Worm (Caenorhabditis elegans) whole organism, early embryonic: ENCODE data around the gene sea-2.

ENCODE experiments used
- B0310.2 ChIP-seq: sonication (generic microtip); optimal IDR thresholded peaks from 2 replicates; lab custom pipeline; 2016; ENCODE audit warnings: mild to moderate bottlenecking, missing genetic modification characterization, missing compliant biosample characterization
- ama-1 ChIP-seq: fragments of 150-350 bp; optimal IDR thresholded peaks from 2 replicates; lab custom pipeline; 2014
- flt-1 ChIP-seq: fragments of 200-800 bp; sonication (Bioruptor generic); IDR thresholded peaks from 2 replicates; pipeline ENCODE4 v1.3.6; 2022; ENCODE audit warnings: missing genetic modification characterization, missing compliant biosample characterization
- hmg-4 ChIP-seq: fragments of 200-800 bp; sonication (Bioruptor generic); optimal IDR thresholded peaks from 2 replicates; lab custom pipeline; 2018; ENCODE audit warnings: mild to moderate bottlenecking, missing genetic modification characterization, missing compliant biosample characterization
- hnd-1 ChIP-seq: sonication (generic microtip); optimal IDR thresholded peaks from 2 replicates; lab custom pipeline; 2016; ENCODE audit warnings: missing genetic modification characterization, missing compliant biosample characterization
- scrt-1 ChIP-seq: fragments of 200-800 bp; sonication (Bioruptor generic); IDR thresholded peaks from 2 replicates; pipeline ENCODE4 v1.3.6; 2022; ENCODE audit warnings: missing genetic modification characterization, missing compliant biosample characterization
- tra-4 ChIP-seq: sonication (generic microtip); optimal IDR thresholded peaks from 2 replicates; lab custom pipeline; 2017; ENCODE audit warnings: missing genetic modification characterization, missing compliant biosample characterization

DNA sequence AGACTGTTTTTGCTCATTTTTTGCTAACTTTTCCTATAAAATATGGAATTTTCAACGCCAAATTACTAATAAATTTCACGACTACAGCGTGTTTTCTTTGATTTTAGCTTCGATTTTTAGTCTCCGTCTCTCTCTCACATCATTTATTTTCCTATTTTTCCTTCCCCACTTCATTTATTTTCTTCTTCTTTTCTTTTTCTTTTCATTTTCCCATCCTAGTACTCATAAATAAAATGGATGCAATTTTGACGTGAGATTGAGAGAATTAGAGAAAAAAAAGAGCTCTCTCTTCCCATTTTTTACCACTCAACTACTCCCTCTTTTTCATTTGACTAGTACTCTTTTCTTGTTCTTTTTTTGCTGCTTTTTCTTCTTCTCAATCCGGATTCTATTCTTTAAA, 10.1 kb downstream of the sea-2 start:
- TF ChIP-seq ama-1 (lab: Kevin White, UChicago) (no peak), hnd-1 (tag; lab: Kevin White, UChicago) (no peak), scrt-1 (no peak), B0310.2 (tag; lab: Kevin White, UChicago) (no peak), tra-4 (no peak), hmg-4 (no peak), flt-1 (GFP tag; lab: Robert Waterston, UW) (no peak)
